Fruit fly (Drosophila melanogaster) whole organism, embryonic: Measurements from ENCODE around the gene CG15213.

Source experiments
- CG10321 ChIP-seq: fragments of 200-800 bp; sonication (Bioruptor generic); IDR thresholded peaks from 2 replicates; pipeline ENCODE4 v1.3.6; 2022; ENCODE audit warnings: missing biosample characterization, missing genetic modification characterization
- CG10462 ChIP-seq: fragments of 200-800 bp; sonication (Bioruptor generic); optimal IDR thresholded peaks from 2 replicates; lab custom pipeline; 2016; ENCODE audit warnings: missing biosample characterization, missing genetic modification characterization
- CG1647 ChIP-seq: fragments of 200-800 bp; sonication (Bioruptor generic); optimal IDR thresholded peaks from 3 replicates; lab custom pipeline; 2016; ENCODE audit warnings: missing biosample characterization, missing genetic modification characterization
- CG16813 ChIP-seq: fragments of 200-800 bp; sonication (Bioruptor generic); IDR thresholded peaks from 3 replicates; pipeline ENCODE4 v1.3.6; 2022; ENCODE audit warnings: missing biosample characterization, missing genetic modification characterization; ENCODE audit not compliant: partially characterized antibody
- CG17612 ChIP-seq: fragments of 200-800 bp; sonication (Bioruptor generic); IDR thresholded peaks from 2 replicates; pipeline ENCODE4 v1.3.6; 2022; ENCODE audit warnings: missing biosample characterization, missing genetic modification characterization
- CG18011 ChIP-seq: fragments of 200-800 bp; sonication (Bioruptor generic); optimal IDR thresholded peaks from 2 replicates; lab custom pipeline; 2017; ENCODE audit warnings: missing biosample characterization, missing genetic modification characterization, mild to moderate bottlenecking, moderate library complexity, missing genotype
- CG2120 ChIP-seq: fragments of 200-800 bp; sonication (Bioruptor generic); optimal IDR thresholded peaks from 3 replicates; lab custom pipeline; 2016; ENCODE audit warnings: missing biosample characterization, missing genetic modification characterization
- CG2889 ChIP-seq: fragments of 200-800 bp; sonication (Bioruptor generic); IDR thresholded peaks from 3 replicates; pipeline ENCODE4 v1.3.6; 2022; ENCODE audit warnings: missing biosample characterization, missing genetic modification characterization
- CG30431 ChIP-seq: fragments of 200-800 bp; sonication (Bioruptor generic); optimal IDR thresholded peaks from 2 replicates; lab custom pipeline; 2017; ENCODE audit warnings: missing biosample characterization, missing genetic modification characterization
- CG31224 ChIP-seq: fragments of 200-800 bp; sonication (Bioruptor generic); IDR thresholded peaks from 2 replicates; pipeline ENCODE4 v1.3.6; 2022; ENCODE audit warnings: missing biosample characterization, missing genetic modification characterization
- CG34376 ChIP-seq: fragments of 200-800 bp; sonication (Bioruptor generic); optimal IDR thresholded peaks from 2 replicates; lab custom pipeline; 2018; ENCODE audit warnings: missing biosample characterization, mild to moderate bottlenecking, missing genetic modification characterization
- CG7786 ChIP-seq: fragments of 200-800 bp; sonication (Bioruptor generic); optimal IDR thresholded peaks from 2 replicates; lab custom pipeline; 2016; ENCODE audit warnings: missing biosample characterization, missing genetic modification characterization
- CG8290 ChIP-seq, 3 experiments: fragments of 200-800 bp; sonication (Bioruptor generic); optimal IDR thresholded peaks; 2 replicates each; lab custom pipeline; 2016 to 2019; ENCODE audit warnings: missing biosample characterization in 3 of 3, missing genetic modification characterization in 3 of 3, mild to moderate bottlenecking in 2 of 3, moderate library complexity in 1 of 3
- CG9437 ChIP-seq: fragments of 200-800 bp; sonication (Bioruptor generic); optimal IDR thresholded peaks from 2 replicates; lab custom pipeline; 2018; ENCODE audit warnings: missing biosample characterization, mild to moderate bottlenecking, missing genetic modification characterization
- CG9797 ChIP-seq: fragments of 200-800 bp; sonication (Bioruptor generic); optimal IDR thresholded peaks from 3 replicates; lab custom pipeline; 2018; ENCODE audit warnings: missing biosample characterization, mild to moderate bottlenecking, missing genetic modification characterization
- CG9932 ChIP-seq: fragments of 200-800 bp; sonication (Bioruptor generic); IDR thresholded peaks from 2 replicates; pipeline ENCODE4 v1.3.6; 2022; ENCODE audit warnings: missing biosample characterization, missing genetic modification characterization
- Chrac-16 ChIP-seq: fragments of 200-800 bp; sonication (Bioruptor generic); optimal IDR thresholded peaks from 3 replicates; lab custom pipeline; 2016; ENCODE audit warnings: missing biosample characterization, missing genetic modification characterization
- CrebB ChIP-seq: fragments of 200-800 bp; sonication (Bioruptor generic); optimal IDR thresholded peaks from 3 replicates; lab custom pipeline; 2018; ENCODE audit warnings: missing biosample characterization, mild to moderate bottlenecking, missing genetic modification characterization
- Dbx ChIP-seq: fragments of 200-800 bp; sonication (Bioruptor generic); IDR thresholded peaks from 3 replicates; pipeline ENCODE4 v1.3.6; 2022; ENCODE audit warnings: missing biosample characterization, missing genetic modification characterization
- Dfd ChIP-seq, 2 experiments: fragments of >200 bp; optimal IDR thresholded peaks; 2 replicates each; lab custom pipeline; 2017; ENCODE audit warnings: missing biosample characterization in 2 of 2, missing genetic modification characterization in 2 of 2
- Doc3 ChIP-seq: fragments of 200-800 bp; sonication (Bioruptor generic); IDR thresholded peaks from 3 replicates; pipeline ENCODE4 v1.3.6; 2022; ENCODE audit warnings: missing biosample characterization, missing genetic modification characterization; ENCODE audit not compliant: partially characterized antibody
- Fer3 ChIP-seq: fragments of 200-800 bp; sonication (Bioruptor generic); optimal IDR thresholded peaks from 2 replicates; lab custom pipeline; 2018; ENCODE audit warnings: missing biosample characterization, mild to moderate bottlenecking, missing genetic modification characterization, moderate library complexity
- GATAe ChIP-seq: fragments of 200-800 bp; sonication (Bioruptor generic); conservative IDR thresholded peaks from 2 replicates; pipeline ENCODE4 v1.3.6; 2022; ENCODE audit warnings: missing biosample characterization, missing genetic modification characterization
- Nf-YC ChIP-seq: fragments of 200-800 bp; optimal IDR thresholded peaks from 3 replicates; lab custom pipeline; 2019; ENCODE audit warnings: missing biosample characterization, mild to moderate bottlenecking, missing genetic modification characterization, moderate library complexity
- NfI ChIP-seq: fragments of 200-800 bp; sonication (Bioruptor generic); optimal IDR thresholded peaks from 3 replicates; lab custom pipeline; 2018; ENCODE audit warnings: missing biosample characterization, mild to moderate bottlenecking, missing genetic modification characterization, moderate library complexity
- Sox100B ChIP-seq: fragments of 200-800 bp; sonication (Bioruptor generic); optimal IDR thresholded peaks from 3 replicates; lab custom pipeline; 2018; ENCODE audit warnings: missing biosample characterization, mild to moderate bottlenecking, missing genetic modification characterization
- Spps ChIP-seq: fragments of 200-800 bp; sonication (Bioruptor generic); optimal IDR thresholded peaks from 2 replicates; lab custom pipeline; 2018; ENCODE audit warnings: missing biosample characterization, mild to moderate bottlenecking, missing genetic modification characterization
- Stat92E ChIP-seq, 3 experiments: fragments of >200 bp in 2 of 3; fragments of 200-800 bp in 1 of 3; sonication (Bioruptor generic) in 1 of 3; optimal IDR thresholded peaks; 2 replicates each; lab custom pipeline; 2017 to 2019; ENCODE audit warnings: missing biosample characterization in 3 of 3, missing genetic modification characterization in 3 of 3, mild to moderate bottlenecking in 1 of 3, moderate library complexity in 1 of 3
- Xbp1 ChIP-seq: fragments of 200-800 bp; sonication (Bioruptor generic); optimal IDR thresholded peaks from 3 replicates; lab custom pipeline; 2016; ENCODE audit warnings: missing biosample characterization, mild to moderate bottlenecking, missing genetic modification characterization
- ara ChIP-seq: fragments of 200-800 bp; sonication (Bioruptor generic); IDR thresholded peaks from 2 replicates; pipeline ENCODE4 v1.3.6; 2022; ENCODE audit warnings: missing biosample characterization, missing genetic modification characterization
- bab2 ChIP-seq: fragments of 200-800 bp; sonication (Bioruptor generic); optimal IDR thresholded peaks from 2 replicates; lab custom pipeline; 2016; ENCODE audit warnings: missing biosample characterization, missing genetic modification characterization
- bigmax ChIP-seq: fragments of 200-800 bp; sonication (Bioruptor generic); optimal IDR thresholded peaks from 2 replicates; lab custom pipeline; 2018; ENCODE audit warnings: missing biosample characterization, mild to moderate bottlenecking, missing genetic modification characterization
- chif ChIP-seq, 2 experiments: fragments of 200-800 bp; sonication (Bioruptor generic); optimal IDR thresholded peaks; 3 replicates each; lab custom pipeline; 2016; ENCODE audit warnings: missing biosample characterization in 2 of 2, missing genetic modification characterization in 2 of 2
- dmrt11E ChIP-seq: fragments of 200-800 bp; sonication (Bioruptor generic); optimal IDR thresholded peaks from 3 replicates; lab custom pipeline; 2018; ENCODE audit warnings: missing biosample characterization, mild to moderate bottlenecking, missing genetic modification characterization, moderate library complexity
- ewg ChIP-seq: fragments of 200-800 bp; sonication (Bioruptor generic); optimal IDR thresholded peaks from 3 replicates; lab custom pipeline; 2017; ENCODE audit warnings: mild to moderate bottlenecking, missing biosample characterization, missing genetic modification reagents, missing genetic modification characterization
- eyg ChIP-seq: fragments of 200-800 bp; sonication (Bioruptor generic); optimal IDR thresholded peaks from 3 replicates; lab custom pipeline; 2016; ENCODE audit warnings: missing biosample characterization, missing genetic modification characterization
- fd3F ChIP-seq: fragments of 200-800 bp; sonication (Bioruptor generic); optimal IDR thresholded peaks from 2 replicates; lab custom pipeline; 2018; ENCODE audit warnings: missing biosample characterization, mild to moderate bottlenecking, missing genetic modification characterization, moderate library complexity
- hb ChIP-seq: fragments of 200-800 bp; sonication (Bioruptor generic); IDR thresholded peaks from 3 replicates; pipeline ENCODE4 v1.3.6; 2022; ENCODE audit warnings: missing biosample characterization, missing genetic modification characterization; ENCODE audit not compliant: partially characterized antibody
- hkb ChIP-seq, 2 experiments: fragments of 200-800 bp in 1 of 2; fragments of >200 bp in 1 of 2; sonication (Bioruptor generic) in 1 of 2; IDR thresholded peaks in 1 of 2; optimal IDR thresholded peaks in 1 of 2; 2 replicates each; pipeline versions ENCODE4 v1.3.6 to Lab custom; 2017 to 2022; ENCODE audit warnings: missing biosample characterization in 1 of 2, missing genetic modification characterization in 1 of 2
- kay ChIP-seq: fragments of 200-800 bp; sonication (Bioruptor generic); optimal IDR thresholded peaks from 2 replicates; lab custom pipeline; 2016; ENCODE audit warnings: missing biosample characterization, missing genetic modification characterization
- lmd ChIP-seq: fragments of 200-800 bp; sonication (Bioruptor generic); IDR thresholded peaks from 2 replicates; pipeline ENCODE4 v1.3.6; 2022; ENCODE audit warnings: missing biosample characterization, missing genetic modification characterization
- nom ChIP-seq: fragments of 200-800 bp; sonication (Bioruptor generic); optimal IDR thresholded peaks from 2 replicates; lab custom pipeline; 2017; ENCODE audit warnings: missing biosample characterization, missing genetic modification characterization, mild to moderate bottlenecking, moderate library complexity, missing genetic modification reagents
- odd ChIP-seq: fragments of 200-800 bp; sonication (Bioruptor generic); optimal IDR thresholded peaks from 2 replicates; lab custom pipeline; 2017; ENCODE audit warnings: missing biosample characterization, mild to moderate bottlenecking, missing genetic modification characterization
- peb ChIP-seq: fragments of 200-800 bp; sonication (Bioruptor generic); IDR thresholded peaks from 2 replicates; pipeline ENCODE4 v1.3.6; 2022; ENCODE audit warnings: missing biosample characterization, missing genetic modification characterization
- run ChIP-seq: fragments of 200-800 bp; sonication (Bioruptor generic); optimal IDR thresholded peaks from 3 replicates; lab custom pipeline; 2018; ENCODE audit warnings: missing biosample characterization, mild to moderate bottlenecking, missing genetic modification characterization
- sd ChIP-seq: fragments of 200-800 bp; sonication (Bioruptor generic); optimal IDR thresholded peaks from 3 replicates; lab custom pipeline; 2018; ENCODE audit warnings: missing biosample characterization, mild to moderate bottlenecking, missing genetic modification characterization, moderate library complexity
- shn ChIP-seq: fragments of 200-800 bp; sonication (Bioruptor generic); optimal IDR thresholded peaks from 3 replicates; lab custom pipeline; 2016; ENCODE audit warnings: missing biosample characterization, missing genetic modification characterization
- tll ChIP-seq, 2 experiments: fragments of 200-800 bp in 1 of 2; fragments of >200 bp in 1 of 2; sonication (Bioruptor generic) in 1 of 2; optimal IDR thresholded peaks; 2 replicates each; lab custom pipeline; 2017 to 2019; ENCODE audit warnings: missing biosample characterization in 2 of 2, missing genetic modification characterization in 2 of 2, mild to moderate bottlenecking in 1 of 2, moderate library complexity in 1 of 2
- twi ChIP-seq: fragments of 200-800 bp; optimal IDR thresholded peaks from 2 replicates; lab custom pipeline; 2019; ENCODE audit warnings: missing biosample characterization, mild to moderate bottlenecking, missing genetic modification characterization, moderate library complexity

The CG15213 gene

dm6 chr3L:5152354-5152806, 19.4 kb upstream of the CG15213 start, which contains the start of the genes Gen and Srp54k (continued):
- TF ChIP-seq Chrac-16 (GFP tag; lab: Kevin White, UChicago): peak; percentile 35
- TF ChIP-seq bab2 (GFP tag; lab: Kevin White, UChicago): no peak
- no peak for TF ChIP-seq Spps (tag; lab: Kevin White, UChicago)
- TF ChIP-seq CG10321: no peak
- no peak for TF ChIP-seq CG17612 (GFP tag; lab: Robert Waterston, UW)
- TF ChIP-seq Nf-YC (tag; lab: Kevin White, UChicago): peak; percentile 12
- no peak for TF ChIP-seq twi (tag; lab: Kevin White, UChicago)
- peak; percentile 57 for TF ChIP-seq CG2120 (GFP tag; lab: Kevin White, UChicago)
- peak; percentile 6 for TF ChIP-seq Fer3 (tag; lab: Kevin White, UChicago)
- TF ChIP-seq odd (GFP tag; lab: Kevin White, UChicago): no peak
- peak; percentile 46 for TF ChIP-seq ara (GFP tag; lab: Robert Waterston, UW)
- no peak for TF ChIP-seq Sox100B (GFP tag; lab: Kevin White, UChicago)
- peak; percentile 50 for TF ChIP-seq Xbp1 (GFP tag; lab: Kevin White, UChicago)
- no peak for TF ChIP-seq Dfd (GFP tag; optimal IDR thresholded peaks at IDR 0.05; lab: Kevin White, UChicago)
- TF ChIP-seq CG7786: no peak
- no peak for TF ChIP-seq kay (GFP tag; lab: Kevin White, UChicago)
- TF ChIP-seq CG9437 (GFP tag; lab: Kevin White, UChicago): peak; percentile 20
- peak; percentile 6 for TF ChIP-seq fd3F (GFP tag; lab: Kevin White, UChicago)
- TF ChIP-seq ewg: no peak
- TF ChIP-seq CG34376 (GFP tag; lab: Kevin White, UChicago): no peak
- TF ChIP-seq CG18011 (GFP tag; lab: Kevin White, UChicago): peak; percentile 3
- TF ChIP-seq nom: no peak
- TF ChIP-seq tll (GFP tag; optimal IDR thresholded peaks at IDR 0.05; lab: Kevin White, UChicago): peak in 1 of 2 experiments; percentile 42
- no peak for TF ChIP-seq CG10462 (GFP tag; lab: Kevin White, UChicago)
- no peak for TF ChIP-seq bigmax (GFP tag; lab: Kevin White, UChicago)
- no peak for TF ChIP-seq CG1647
- no peak; the same call in 1 of the 3 replicates for TF ChIP-seq Dbx (GFP tag; lab: Robert Waterston, UW)
- TF ChIP-seq CG2889 (GFP tag; lab: Robert Waterston, UW): no peak
- TF ChIP-seq CG31224: no peak; the same call in 1 of the 2 replicates
- TF ChIP-seq hkb (optimal IDR thresholded peaks at IDR 0.05; lab: Kevin White, UChicago): peak; percentile 85
- no peak for TF ChIP-seq hkb (GFP tag; IDR thresholded peaks at IDR 0.05; lab: Robert Waterston, UW)
- TF ChIP-seq dmrt11E (tag; lab: Kevin White, UChicago): peak; percentile 36
- TF ChIP-seq GATAe (GFP tag; lab: Robert Waterston, UW): no peak
- peak; percentile 46 for TF ChIP-seq sd (tag; lab: Kevin White, UChicago)
- TF ChIP-seq chif (GFP tag; optimal IDR thresholded peaks at IDR 0.05; lab: Kevin White, UChicago): peak in 1 of 2 experiments; percentile 41
- peak; percentile 60 for TF ChIP-seq CG9932 (GFP tag; lab: Robert Waterston, UW)
- TF ChIP-seq peb (GFP tag; lab: Robert Waterston, UW): no peak
- TF ChIP-seq CrebB (tag; lab: Kevin White, UChicago): peak; percentile 15
- TF ChIP-seq Doc3 (GFP tag; lab: Robert Waterston, UW): no peak
- TF ChIP-seq CG9797 (GFP tag; lab: Kevin White, UChicago): no peak
- no peak for TF ChIP-seq shn (GFP tag; lab: Kevin White, UChicago)
- TF ChIP-seq NfI (GFP tag; lab: Kevin White, UChicago): peak; percentile 33
- TF ChIP-seq Stat92E (GFP tag; optimal IDR thresholded peaks at IDR 0.05; lab: Kevin White, UChicago): no peak
- no peak for TF ChIP-seq CG30431 (GFP tag; lab: Kevin White, UChicago)
- no peak for TF ChIP-seq hb (GFP tag; lab: Robert Waterston, UW)
- TF ChIP-seq CG8290 (GFP tag; optimal IDR thresholded peaks at IDR 0.05; lab: Kevin White, UChicago): no peak
- no peak for TF ChIP-seq CG8290 (tag; optimal IDR thresholded peaks at IDR 0.05; lab: Kevin White, UChicago)
- no peak for TF ChIP-seq eyg (GFP tag; lab: Kevin White, UChicago)
- TF ChIP-seq lmd (GFP tag; lab: Robert Waterston, UW): peak; percentile 23; the same call in 1 of the 2 replicates
- TF ChIP-seq run: no peak
- TF ChIP-seq CG16813: 0 out of 3 replicates have a peak, but pooled peaks have one; percentile 25
